Fruit fly (Drosophila melanogaster) whole organism, embryonic: ENCODE data around the gene CG1273.

Experiments used
- Ada2b ChIP-seq: fragments of 200-800 bp; sonication (Bioruptor generic); IDR thresholded peaks from 2 replicates; pipeline ENCODE4 v1.3.6; 2022; ENCODE audit warnings: missing biosample characterization, missing genetic modification characterization
- CG10267 ChIP-seq: fragments of 200-800 bp; sonication (Bioruptor generic); optimal IDR thresholded peaks from 2 replicates; lab custom pipeline; 2018; ENCODE audit warnings: missing biosample characterization, mild to moderate bottlenecking, missing genetic modification characterization, moderate library complexity
- CG12769 ChIP-seq: fragments of 200-800 bp; sonication (Bioruptor generic); optimal IDR thresholded peaks from 2 replicates; lab custom pipeline; 2019; ENCODE audit warnings: missing biosample characterization, mild to moderate bottlenecking, missing genetic modification characterization, moderate library complexity
- CG14667 ChIP-seq: fragments of 200-800 bp; sonication (Bioruptor generic); IDR thresholded peaks from 2 replicates; pipeline ENCODE4 v1.3.6; 2022; ENCODE audit warnings: missing biosample characterization, missing genetic modification characterization
- CG14710 ChIP-seq: fragments of 200-800 bp; sonication (Bioruptor generic); optimal IDR thresholded peaks from 3 replicates; lab custom pipeline; 2019; ENCODE audit warnings: missing biosample characterization, mild to moderate bottlenecking, missing genetic modification characterization, moderate library complexity
- CG14965 ChIP-seq: fragments of 200-800 bp; sonication (Bioruptor generic); optimal IDR thresholded peaks from 2 replicates; lab custom pipeline; 2016; ENCODE audit warnings: missing biosample characterization, missing genetic modification characterization, borderline replicate concordance
- CG15011 ChIP-seq: fragments of 200-800 bp; sonication (Bioruptor generic); optimal IDR thresholded peaks from 3 replicates; lab custom pipeline; 2018; ENCODE audit warnings: missing biosample characterization, mild to moderate bottlenecking, missing genetic modification characterization
- CG17361 ChIP-seq: fragments of 200-800 bp; sonication (Bioruptor generic); IDR thresholded peaks from 3 replicates; pipeline ENCODE4 v1.3.6; 2022; ENCODE audit warnings: missing biosample characterization, missing genetic modification characterization
- CG18764 ChIP-seq: fragments of 200-800 bp; sonication (Bioruptor generic); optimal IDR thresholded peaks from 3 replicates; lab custom pipeline; 2016; ENCODE audit warnings: missing biosample characterization, missing genetic modification characterization
- CG2712 ChIP-seq: fragments of 200-800 bp; optimal IDR thresholded peaks from 3 replicates; lab custom pipeline; 2019; ENCODE audit warnings: missing biosample characterization, mild to moderate bottlenecking, missing genetic modification characterization, moderate library complexity
- CG2875 ChIP-seq: fragments of 200-800 bp; sonication (Bioruptor generic); optimal IDR thresholded peaks from 2 replicates; lab custom pipeline; 2017; ENCODE audit warnings: missing biosample characterization, mild to moderate bottlenecking, missing genetic modification characterization, missing genetic modification reagents
- CG30403 ChIP-seq: fragments of 200-800 bp; sonication (Bioruptor generic); optimal IDR thresholded peaks from 3 replicates; lab custom pipeline; 2016; ENCODE audit warnings: missing biosample characterization, missing genetic modification characterization
- CG4730 ChIP-seq: fragments of 200-800 bp; sonication (Bioruptor generic); IDR thresholded peaks from 2 replicates; pipeline ENCODE4 v1.3.6; 2022; ENCODE audit warnings: missing biosample characterization, missing genetic modification characterization
- CG4854 ChIP-seq: fragments of 200-800 bp; sonication (Bioruptor generic); optimal IDR thresholded peaks from 2 replicates; lab custom pipeline; 2016; ENCODE audit warnings: missing biosample characterization, missing genetic modification characterization, inconsistent platforms
- CG6854 ChIP-seq: fragments of 200-800 bp; sonication (Bioruptor generic); optimal IDR thresholded peaks from 3 replicates; lab custom pipeline; 2017; ENCODE audit warnings: missing biosample characterization, mild to moderate bottlenecking, missing genetic modification characterization
- CG8089 ChIP-seq: fragments of 200-800 bp; sonication (Bioruptor generic); optimal IDR thresholded peaks from 3 replicates; lab custom pipeline; 2016; ENCODE audit warnings: missing biosample characterization, missing genetic modification characterization
- CG8388 ChIP-seq: fragments of 200-800 bp; sonication (Bioruptor generic); optimal IDR thresholded peaks from 2 replicates; lab custom pipeline; 2019; ENCODE audit warnings: missing biosample characterization, mild to moderate bottlenecking, missing genetic modification characterization, moderate library complexity
- D19A ChIP-seq: fragments of 200-800 bp; optimal IDR thresholded peaks from 3 replicates; lab custom pipeline; 2019; ENCODE audit warnings: missing biosample characterization, mild to moderate bottlenecking, missing genetic modification characterization, moderate library complexity
- Dad ChIP-seq: fragments of 200-800 bp; sonication (Bioruptor generic); optimal IDR thresholded peaks from 3 replicates; lab custom pipeline; 2016; ENCODE audit warnings: missing biosample characterization, missing genetic modification characterization
- Drgx ChIP-seq: fragments of 200-800 bp; sonication (Bioruptor generic); IDR thresholded peaks from 2 replicates; pipeline ENCODE4 v1.3.6; 2022; ENCODE audit warnings: missing biosample characterization, missing genetic modification characterization
- Ets65A ChIP-seq: fragments of 200-800 bp; sonication (Bioruptor generic); peaks from one replicate; lab custom pipeline; 2016; ENCODE audit warnings: missing biosample characterization, missing genetic modification characterization
- Fer2 ChIP-seq: fragments of 200-800 bp; sonication (Bioruptor generic); optimal IDR thresholded peaks from 2 replicates; lab custom pipeline; 2018; ENCODE audit warnings: missing biosample characterization, mild to moderate bottlenecking, missing genetic modification characterization, moderate library complexity
- HHEX ChIP-seq: fragments of 200-800 bp; sonication (Bioruptor generic); optimal IDR thresholded peaks from 3 replicates; lab custom pipeline; 2017; ENCODE audit warnings: missing biosample characterization, mild to moderate bottlenecking, missing genetic modification characterization, missing genetic modification reagents
- Hmx ChIP-seq: fragments of 200-800 bp; sonication (Bioruptor generic); optimal IDR thresholded peaks from 2 replicates; lab custom pipeline; 2016; ENCODE audit warnings: missing biosample characterization, missing genetic modification characterization
- Hr51 ChIP-seq, 2 experiments: fragments of 200-800 bp; sonication (Bioruptor generic); optimal IDR thresholded peaks; 2 replicates in 1 of 2; 3 replicates in 1 of 2; lab custom pipeline; 2016 to 2018; ENCODE audit warnings: missing biosample characterization in 2 of 2, missing genetic modification characterization in 2 of 2, mild to moderate bottlenecking in 1 of 2, moderate library complexity in 1 of 2
- Lim3 ChIP-seq: fragments of 200-800 bp; sonication (Bioruptor generic); IDR thresholded peaks from 2 replicates; pipeline ENCODE4 v1.3.6; 2022; ENCODE audit warnings: missing biosample characterization, missing genetic modification characterization
- Lpt ChIP-seq: fragments of >200 bp; optimal IDR thresholded peaks from 2 replicates; lab custom pipeline; 2018; ENCODE audit warnings: missing biosample characterization, missing genetic modification characterization
- MBD-R2 ChIP-seq: fragments of 200-800 bp; sonication (Bioruptor generic); IDR thresholded peaks from 2 replicates; pipeline ENCODE4 v1.3.6; 2022; ENCODE audit warnings: missing biosample characterization, missing genetic modification characterization
- Mes4 ChIP-seq: fragments of 200-800 bp; sonication (Bioruptor generic); optimal IDR thresholded peaks from 2 replicates; lab custom pipeline; 2016; ENCODE audit warnings: missing biosample characterization, missing genetic modification characterization
- NFAT ChIP-seq: fragments of 200-800 bp; sonication (Bioruptor generic); IDR thresholded peaks from 2 replicates; pipeline ENCODE4 v1.3.6; 2022; ENCODE audit warnings: missing biosample characterization, missing genetic modification characterization
- Nf-YA ChIP-seq: fragments of 200-800 bp; sonication (Bioruptor generic); IDR thresholded peaks from 2 replicates; pipeline ENCODE4 v1.3.6; 2022; ENCODE audit warnings: missing biosample characterization, missing genetic modification characterization
- Sox100B ChIP-seq: fragments of 200-800 bp; sonication (Bioruptor generic); optimal IDR thresholded peaks from 3 replicates; lab custom pipeline; 2018; ENCODE audit warnings: missing biosample characterization, mild to moderate bottlenecking, missing genetic modification characterization
- YL-1 ChIP-seq: fragments of 200-800 bp; sonication (Bioruptor generic); optimal IDR thresholded peaks from 3 replicates; lab custom pipeline; 2017; ENCODE audit warnings: missing biosample characterization, mild to moderate bottlenecking, missing genetic modification characterization
- bcd ChIP-seq: fragments of 200-800 bp; sonication (Bioruptor generic); optimal IDR thresholded peaks from 2 replicates; lab custom pipeline; 2017; ENCODE audit warnings: missing biosample characterization, mild to moderate bottlenecking, missing genetic modification characterization
- bigmax ChIP-seq: fragments of 200-800 bp; sonication (Bioruptor generic); optimal IDR thresholded peaks from 2 replicates; lab custom pipeline; 2018; ENCODE audit warnings: missing biosample characterization, mild to moderate bottlenecking, missing genetic modification characterization
- ewg ChIP-seq: fragments of 200-800 bp; sonication (Bioruptor generic); optimal IDR thresholded peaks from 3 replicates; lab custom pipeline; 2017; ENCODE audit warnings: mild to moderate bottlenecking, missing biosample characterization, missing genetic modification reagents, missing genetic modification characterization
- exex ChIP-seq: fragments of 200-800 bp; sonication (Bioruptor generic); optimal IDR thresholded peaks from 4 replicates; lab custom pipeline; 2018; ENCODE audit warnings: missing biosample characterization, mild to moderate bottlenecking, missing genetic modification characterization, moderate library complexity
- gfzf ChIP-seq: fragments of 200-800 bp; sonication (Bioruptor generic); optimal IDR thresholded peaks from 2 replicates; lab custom pipeline; 2016; ENCODE audit warnings: missing biosample characterization, mild to moderate bottlenecking, missing genetic modification characterization, moderate library complexity
- her ChIP-seq: fragments of 200-800 bp; sonication (Bioruptor generic); optimal IDR thresholded peaks from 2 replicates; lab custom pipeline; 2016; ENCODE audit warnings: missing biosample characterization, missing genetic modification characterization
- klu ChIP-seq: fragments of 200-800 bp; sonication (Bioruptor generic); IDR thresholded peaks from 2 replicates; pipeline ENCODE4 v1.3.6; 2022; ENCODE audit warnings: missing biosample characterization, missing genetic modification characterization
- luna ChIP-seq: fragments of 200-800 bp; sonication (Bioruptor generic); optimal IDR thresholded peaks from 2 replicates; lab custom pipeline; 2016; ENCODE audit warnings: missing biosample characterization, missing genetic modification characterization
- mld ChIP-seq: fragments of 200-800 bp; sonication (Bioruptor generic); IDR thresholded peaks from 3 replicates; pipeline ENCODE4 v1.3.6; 2022; ENCODE audit warnings: missing biosample characterization, missing genetic modification characterization; ENCODE audit not compliant: partially characterized antibody
- salm ChIP-seq: fragments of 200-800 bp; sonication (Bioruptor generic); optimal IDR thresholded peaks from 2 replicates; lab custom pipeline; 2018; ENCODE audit warnings: missing biosample characterization, mild to moderate bottlenecking, missing genetic modification characterization
- scrt ChIP-seq: fragments of 200-800 bp; sonication (Bioruptor generic); optimal IDR thresholded peaks from 2 replicates; lab custom pipeline; 2018; ENCODE audit warnings: missing biosample characterization, mild to moderate bottlenecking, missing genetic modification characterization, moderate library complexity
- sens ChIP-seq: fragments of 200-800 bp; sonication (Bioruptor generic); peaks from one replicate; lab custom pipeline; 2016; ENCODE audit warnings: missing biosample characterization, missing genetic modification characterization
- stc ChIP-seq: fragments of 200-800 bp; sonication (Bioruptor generic); IDR thresholded peaks from 2 replicates; pipeline ENCODE4 v1.3.6; 2022; ENCODE audit warnings: missing biosample characterization, missing genetic modification characterization
- tll ChIP-seq, 2 experiments: fragments of 200-800 bp in 1 of 2; fragments of >200 bp in 1 of 2; sonication (Bioruptor generic) in 1 of 2; optimal IDR thresholded peaks; 2 replicates each; lab custom pipeline; 2017 to 2019; ENCODE audit warnings: missing biosample characterization in 2 of 2, missing genetic modification characterization in 2 of 2, mild to moderate bottlenecking in 1 of 2, moderate library complexity in 1 of 2
- tx ChIP-seq: fragments of 200-800 bp; sonication (Bioruptor generic); optimal IDR thresholded peaks from 2 replicates; lab custom pipeline; 2016; ENCODE audit warnings: missing biosample characterization, missing genetic modification characterization
- usp ChIP-seq: fragments of >200 bp; optimal IDR thresholded peaks from 2 replicates; lab custom pipeline; 2017; ENCODE audit warnings: missing biosample characterization, missing genetic modification characterization
- vnd ChIP-seq: fragments of 200-800 bp; sonication (Bioruptor generic); IDR thresholded peaks from 3 replicates; pipeline ENCODE4 v1.3.6; 2022; ENCODE audit warnings: missing biosample characterization, missing genetic modification characterization; ENCODE audit not compliant: partially characterized antibody

The CG1273 gene

DNA sequence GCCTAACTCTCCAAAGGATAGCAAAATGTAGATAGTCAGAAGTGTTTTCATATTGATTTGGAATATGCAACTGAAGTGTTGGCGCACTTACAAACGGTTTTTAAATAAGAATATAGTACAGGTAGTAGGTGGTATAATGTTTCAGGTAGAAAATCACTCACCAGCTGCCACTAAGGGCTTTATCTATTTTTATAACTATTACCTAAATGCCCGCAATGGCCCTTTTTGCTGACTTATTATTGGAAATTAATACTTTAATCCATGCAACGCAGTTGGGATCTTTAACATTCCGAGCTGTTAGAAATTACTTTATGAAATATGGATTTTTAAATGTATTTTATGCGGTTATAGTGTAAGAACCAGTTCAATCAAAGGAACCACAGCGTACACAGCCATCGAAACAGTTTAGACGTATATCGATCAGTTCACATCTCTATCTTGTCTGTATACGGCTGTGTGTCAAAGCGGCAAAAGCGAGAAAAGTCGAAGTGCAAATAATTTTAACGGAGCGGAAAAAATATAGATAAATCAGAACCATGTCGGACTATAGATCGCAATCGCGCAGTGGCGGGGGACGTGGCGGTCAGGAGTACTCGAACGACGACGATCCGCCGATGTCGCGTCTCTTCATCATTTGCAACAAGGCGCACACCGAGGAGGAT, 20.0 kb downstream of the CG1273 start, which contains the start of the genes srw and CG1316 (continued):
- TF ChIP-seq luna (GFP tag; lab: Kevin White, UChicago) (no peak), CG4854 (GFP tag; lab: Kevin White, UChicago) (no peak), CG18764 (GFP tag; lab: Kevin White, UChicago) (no peak), D19A (tag; lab: Kevin White, UChicago) (no peak), salm (tag; lab: Kevin White, UChicago) (no peak), klu (GFP tag; lab: Robert Waterston, UW) (no peak), ewg (GFP tag; lab: Kevin White, UChicago) (no peak), Lim3 (no peak), Sox100B (GFP tag; lab: Kevin White, UChicago) (no peak), CG12769 (tag; lab: Kevin White, UChicago) (no peak), CG6854 (no peak), Mes4 (GFP tag; lab: Kevin White, UChicago) (no peak), CG17361 (no peak), MBD-R2 (GFP tag; lab: Robert Waterston, UW) (peak; percentile 75), scrt (GFP tag; lab: Kevin White, UChicago) (no peak), Lpt (no peak), Fer2 (no peak), gfzf (GFP tag; lab: Kevin White, UChicago) (peak; percentile 12), mld (GFP tag; lab: Robert Waterston, UW) (no peak), YL-1 (GFP tag; lab: Kevin White, UChicago) (peak; percentile 82), CG4730 (GFP tag; lab: Robert Waterston, UW) (no peak), CG30403 (GFP tag; lab: Kevin White, UChicago) (no peak), CG14710 (tag; lab: Kevin White, UChicago) (peak; percentile 20), her (GFP tag; lab: Kevin White, UChicago) (no peak), tll (GFP tag; optimal IDR thresholded peaks at IDR 0.05; lab: Kevin White, UChicago) (no peak), CG14667 (GFP tag; lab: Robert Waterston, UW) (no peak), Drgx (GFP tag; lab: Robert Waterston, UW) (no peak), tx (GFP tag; lab: Kevin White, UChicago) (no peak), Dad (GFP tag; lab: Kevin White, UChicago) (no peak), CG8388 (no peak), CG10267 (tag; lab: Kevin White, UChicago) (peak; percentile 37), NFAT (GFP tag; lab: Robert Waterston, UW) (no peak), bcd (GFP tag; lab: Kevin White, UChicago) (no peak), Hmx (GFP tag; lab: Kevin White, UChicago) (no peak), HHEX (no peak), CG15011 (GFP tag; lab: Kevin White, UChicago) (no peak), stc (GFP tag; lab: Robert Waterston, UW) (no peak), bigmax (GFP tag; lab: Kevin White, UChicago) (peak; percentile 43), Ets65A (GFP tag; lab: Kevin White, UChicago) (peak; percentile 58), vnd (no peak), Nf-YA (GFP tag; lab: Robert Waterston, UW) (no peak), CG2712 (tag; lab: Kevin White, UChicago) (peak; percentile 11), CG2875 (GFP tag; lab: Kevin White, UChicago) (no peak), Ada2b (no peak), usp (GFP tag; lab: Kevin White, UChicago) (no peak), sens (peak; percentile 26), CG14965 (GFP tag; lab: Kevin White, UChicago) (no peak), Hr51 (GFP tag; optimal IDR thresholded peaks at IDR 0.05; lab: Kevin White, UChicago) (no peak), CG8089 (GFP tag; lab: Kevin White, UChicago) (no peak), exex (tag; lab: Kevin White, UChicago) (no peak)
